Worm (Caenorhabditis elegans) whole organism, L1 larva: Measurements from ENCODE around the gene K08H2.7.

Experiments
- C04F5.9 ChIP-seq: sonication (generic microtip); optimal IDR thresholded peaks from 2 replicates; lab custom pipeline; 2016; ENCODE audit warnings: missing genetic modification characterization, missing compliant biosample characterization
- F16B12.6 ChIP-seq: fragments of 150-350 bp; optimal IDR thresholded peaks from 2 replicates; lab custom pipeline; 2014; ENCODE audit warnings: missing biosample characterization, missing genetic modification characterization
- Y116A8C.19 ChIP-seq: sonication (generic microtip); optimal IDR thresholded peaks from 2 replicates; lab custom pipeline; 2016; ENCODE audit warnings: missing compliant biosample characterization, missing genetic modification characterization, borderline replicate concordance
- aha-1 ChIP-seq: fragments of 150-350 bp; optimal IDR thresholded peaks from 2 replicates; lab custom pipeline; 2014; ENCODE audit warnings: missing biosample characterization, missing genetic modification characterization
- alr-1 ChIP-seq: fragments of 200-800 bp; sonication (Bioruptor generic); optimal IDR thresholded peaks from 2 replicates; lab custom pipeline; 2018; ENCODE audit warnings: borderline replicate concordance, mild to moderate bottlenecking, missing genetic modification characterization, missing compliant biosample characterization
- ama-1 ChIP-seq: fragments of 150-350 bp; optimal IDR thresholded peaks from 2 replicates; lab custom pipeline; 2014
- ceh-82 ChIP-seq, 3 experiments: fragments of 150-350 bp in 1 of 3; sonication (generic microtip) in 2 of 3; optimal IDR thresholded peaks; 2 replicates each; lab custom pipeline; 2014 to 2017; ENCODE audit warnings: missing biosample characterization in 3 of 3, missing genetic modification characterization in 3 of 3
- dpl-1 ChIP-seq, 3 experiments: fragments of 150-350 bp in 2 of 3; sonication (generic microtip) in 1 of 3; optimal IDR thresholded peaks; 2 replicates each; lab custom pipeline; 2014 to 2017; ENCODE audit warnings: missing biosample characterization in 3 of 3, missing genetic modification characterization in 3 of 3, missing genetic modification reagents in 3 of 3
- efl-1 ChIP-seq, 4 experiments: fragments of 150-350 bp; optimal IDR thresholded peaks in 3 of 4; peaks in 1 of 4; 1 replicate in 1 of 4; 2 replicates in 3 of 4; lab custom pipeline; 2014; ENCODE audit warnings: missing biosample characterization in 2 of 4, missing genetic modification characterization in 2 of 4, missing genetic modification reagents in 2 of 4
- egl-13 ChIP-seq: sonication (generic microtip); optimal IDR thresholded peaks from 2 replicates; lab custom pipeline; 2016; ENCODE audit warnings: missing genotype, missing genetic modification reagents, missing genetic modification characterization, missing compliant biosample characterization
- egl-27 ChIP-seq, 2 experiments: fragments of 150-350 bp in 1 of 2; sonication (generic microtip); optimal IDR thresholded peaks; 3 replicates each; lab custom pipeline; 2017 to 2018; ENCODE audit warnings: missing biosample characterization in 2 of 2, missing genetic modification characterization in 2 of 2, missing genetic modification reagents in 2 of 2
- elt-2 ChIP-seq: sonication (generic microtip); optimal IDR thresholded peaks from 2 replicates; lab custom pipeline; 2016; ENCODE audit warnings: missing genetic modification characterization, mild to moderate bottlenecking, inconsistent platforms, missing compliant biosample characterization, missing genetic modification reagents
- elt-3 ChIP-seq, 6 experiments: fragments of 150-350 bp in 1 of 6; sonication (generic microtip); optimal IDR thresholded peaks; 2 replicates each; lab custom pipeline; 2017 to 2018; ENCODE audit warnings: missing biosample characterization in 6 of 6, missing genetic modification characterization in 6 of 6, inconsistent platforms in 1 of 6
- ets-5 ChIP-seq: fragments of 200-800 bp; sonication (Bioruptor generic); IDR thresholded peaks from 2 replicates; pipeline ENCODE4 v1.3.6; 2022; ENCODE audit warnings: missing genetic modification characterization, missing compliant biosample characterization
- fkh-4 ChIP-seq: sonication (generic microtip); optimal IDR thresholded peaks from 2 replicates; lab custom pipeline; 2016; ENCODE audit warnings: missing compliant biosample characterization, missing genetic modification characterization, borderline replicate concordance
- grh-1 ChIP-seq: fragments of 200-800 bp; sonication (Bioruptor generic); IDR thresholded peaks from 2 replicates; pipeline ENCODE4 v1.3.6; 2022; ENCODE audit warnings: missing genetic modification reagents, missing genetic modification characterization, missing compliant biosample characterization
- hlh-4 ChIP-seq: sonication (generic microtip); optimal IDR thresholded peaks from 2 replicates; lab custom pipeline; 2016; ENCODE audit warnings: mild to moderate bottlenecking, missing genetic modification characterization, missing compliant biosample characterization
- irx-1 ChIP-seq: sonication (generic microtip); optimal IDR thresholded peaks from 2 replicates; lab custom pipeline; 2016; ENCODE audit warnings: missing genetic modification characterization, missing compliant biosample characterization
- jun-1 ChIP-seq: fragments of 150-350 bp; optimal IDR thresholded peaks from 2 replicates; lab custom pipeline; 2014; ENCODE audit warnings: missing biosample characterization, missing genetic modification reagents, missing genetic modification characterization
- lin-35 ChIP-seq, 2 experiments: fragments of 150-350 bp; optimal IDR thresholded peaks; 2 replicates each; lab custom pipeline; 2014; ENCODE audit warnings: missing biosample characterization in 2 of 2, missing genetic modification characterization in 2 of 2, missing genetic modification reagents in 2 of 2
- lin-39 ChIP-seq: fragments of 150-350 bp; optimal IDR thresholded peaks from 2 replicates; lab custom pipeline; 2014; ENCODE audit warnings: missing biosample characterization, missing genetic modification reagents, missing genetic modification characterization
- lir-3 ChIP-seq: sonication (generic microtip); optimal IDR thresholded peaks from 2 replicates; lab custom pipeline; 2016; ENCODE audit warnings: mild to moderate bottlenecking, missing genetic modification characterization, moderate library complexity, missing compliant biosample characterization; ENCODE audit not compliant: poor library complexity
- lsy-2 ChIP-seq, 2 experiments: fragments of 150-350 bp; optimal IDR thresholded peaks; 2 replicates each; lab custom pipeline; 2014; ENCODE audit warnings: missing biosample characterization in 2 of 2, missing genetic modification characterization in 2 of 2
- mab-9 ChIP-seq: fragments of 200-800 bp; sonication (Bioruptor generic); IDR thresholded peaks from 2 replicates; pipeline ENCODE4 v1.3.6; 2022; ENCODE audit warnings: missing genetic modification reagents, missing genetic modification characterization, missing compliant biosample characterization
- mdl-1 ChIP-seq, 2 experiments: fragments of 150-350 bp; optimal IDR thresholded peaks; 2 replicates each; lab custom pipeline; 2014 to 2017; ENCODE audit warnings: missing biosample characterization in 2 of 2, missing genetic modification characterization in 2 of 2, inconsistent platforms in 1 of 2
- mef-2 ChIP-seq: fragments of 150-350 bp; optimal IDR thresholded peaks from 2 replicates; lab custom pipeline; 2014; ENCODE audit warnings: missing biosample characterization, missing genetic modification characterization
- nhr-11 ChIP-seq: fragments of 150-350 bp; optimal IDR thresholded peaks from 2 replicates; lab custom pipeline; 2014; ENCODE audit warnings: missing biosample characterization, missing genetic modification characterization
- nhr-19 ChIP-seq: fragments of 200-800 bp; sonication (Bioruptor generic); conservative IDR thresholded peaks from 2 replicates; pipeline ENCODE4 v1.3.6; 2022; ENCODE audit warnings: missing genetic modification characterization, missing compliant biosample characterization
- nhr-28 ChIP-seq: fragments of 150-350 bp; optimal IDR thresholded peaks from 2 replicates; lab custom pipeline; 2014; ENCODE audit warnings: missing biosample characterization, missing genetic modification characterization
- nhr-47 ChIP-seq: sonication (generic microtip); optimal IDR thresholded peaks from 2 replicates; lab custom pipeline; 2016; ENCODE audit warnings: mild to moderate bottlenecking, missing genetic modification characterization, moderate library complexity, missing compliant biosample characterization
- nhr-76 ChIP-seq: sonication (generic microtip); optimal IDR thresholded peaks from 2 replicates; lab custom pipeline; 2017; ENCODE audit warnings: missing biosample characterization, missing genetic modification characterization
- nhr-84 ChIP-seq: sonication (generic microtip); optimal IDR thresholded peaks from 2 replicates; lab custom pipeline; 2017; ENCODE audit warnings: missing biosample characterization, missing genetic modification characterization
- nhr-85 ChIP-seq: sonication (generic microtip); peaks from one replicate; lab custom pipeline; 2016; ENCODE audit warnings: missing genetic modification characterization, inconsistent platforms, missing compliant biosample characterization
- pag-3 ChIP-seq: sonication (generic microtip); optimal IDR thresholded peaks from 2 replicates; lab custom pipeline; 2017; ENCODE audit warnings: missing genetic modification characterization, mild to moderate bottlenecking, missing compliant biosample characterization, antibody characterized with exemption, borderline replicate concordance; ENCODE audit not compliant: insufficient read depth
- pqm-1 ChIP-seq: sonication (generic microtip); optimal IDR thresholded peaks from 3 replicates; lab custom pipeline; 2017; ENCODE audit warnings: missing biosample characterization, missing genetic modification characterization
- rnt-1 ChIP-seq: sonication (generic microtip); optimal IDR thresholded peaks from 2 replicates; lab custom pipeline; 2016; ENCODE audit warnings: mild to moderate bottlenecking, missing genetic modification characterization, moderate library complexity, missing compliant biosample characterization
- snpc-4 ChIP-seq: fragments of 150-350 bp; optimal IDR thresholded peaks from 2 replicates; lab custom pipeline; 2014; ENCODE audit warnings: missing biosample characterization, missing genetic modification characterization
- tbx-2 ChIP-seq: sonication (generic microtip); optimal IDR thresholded peaks from 2 replicates; lab custom pipeline; 2016; ENCODE audit warnings: missing genetic modification characterization, missing compliant biosample characterization
- tlp-1 ChIP-seq: fragments of 150-350 bp; optimal IDR thresholded peaks from 2 replicates; lab custom pipeline; 2014; ENCODE audit warnings: missing biosample characterization, missing genetic modification characterization
- unc-130 ChIP-seq: fragments of 150-350 bp; optimal IDR thresholded peaks from 2 replicates; lab custom pipeline; 2017; ENCODE audit warnings: missing biosample characterization, missing genetic modification characterization, inconsistent platforms
- unc-62 ChIP-seq: fragments of 150-350 bp; optimal IDR thresholded peaks from 2 replicates; lab custom pipeline; 2014; ENCODE audit warnings: missing biosample characterization, missing genetic modification reagents, missing genetic modification characterization
- ztf-11 ChIP-seq, 2 experiments: sonication (generic microtip); optimal IDR thresholded peaks; 2 replicates each; lab custom pipeline; 2016 to 2017; ENCODE audit warnings: missing genetic modification characterization in 2 of 2, missing biosample characterization in 1 of 2, missing compliant biosample characterization in 1 of 2
- ztf-4 ChIP-seq: fragments of 150-350 bp; optimal IDR thresholded peaks from 2 replicates; lab custom pipeline; 2014; ENCODE audit warnings: missing biosample characterization, missing genetic modification characterization

Gene K08H2.7

ce11 chrX:13246668-13247358, 1.4 kb downstream of the K08H2.7 start (continued):
- TF ChIP-seq snpc-4, result no peak
- peak in 1 of 3 experiments; percentile 5 for TF ChIP-seq dpl-1 (GFP tag; optimal IDR thresholded peaks at IDR 0.05; lab: Kevin White, UChicago)
- TF ChIP-seq nhr-85 (tag; lab: Kevin White, UChicago), result peak; percentile 86
- TF ChIP-seq rnt-1, result no peak
- TF ChIP-seq aha-1 (tag; lab: Kevin White, UChicago), result no peak

ce11 chrX:13245090-13245489, 3.1 kb downstream of the K08H2.7 start, which contains the start of gene hpl-1:
TSS of gene hpl-1 (plus strand) at chrX:13245390.
- no peak for TF ChIP-seq ets-5 (GFP tag; lab: Robert Waterston, UW)
- no peak for TF ChIP-seq alr-1
- TF ChIP-seq nhr-28 (tag; lab: Kevin White, UChicago), result no peak
- TF ChIP-seq mab-9 (GFP tag; lab: Robert Waterston, UW), result no peak
- TF ChIP-seq lin-35 (GFP tag; optimal IDR thresholded peaks at IDR 0.05; lab: Kevin White, UChicago), result no peak
- TF ChIP-seq elt-3 (tag; optimal IDR thresholded peaks at IDR 0.05; lab: Kevin White, UChicago), result no peak
- no peak for TF ChIP-seq lin-39
- no peak for TF ChIP-seq nhr-11
- no peak for TF ChIP-seq Y116A8C.19 (tag; lab: Kevin White, UChicago)
- TF ChIP-seq elt-2 (tag; lab: Kevin White, UChicago), result no peak
- TF ChIP-seq egl-13, result no peak
- TF ChIP-seq nhr-19, result no peak
- TF ChIP-seq F16B12.6 (tag; lab: Kevin White, UChicago), result no peak
- no peak for TF ChIP-seq dpl-1 (GFP tag; optimal IDR thresholded peaks at IDR 0.05; lab: Kevin White, UChicago)
- TF ChIP-seq ztf-4 (tag; lab: Kevin White, UChicago), result no peak
- no peak for TF ChIP-seq mdl-1 (tag; optimal IDR thresholded peaks at IDR 0.05; lab: Kevin White, UChicago)
- TF ChIP-seq grh-1 (GFP tag; lab: Robert Waterston, UW), result no peak
- no peak for TF ChIP-seq ceh-82 (tag; optimal IDR thresholded peaks at IDR 0.05; lab: Kevin White, UChicago)
- TF ChIP-seq tbx-2 (tag; lab: Kevin White, UChicago), result no peak
- TF ChIP-seq lir-3 (tag; lab: Kevin White, UChicago), result no peak
- TF ChIP-seq, all 84 proteins: peak for 0

ce11 chrX:13242231-13242630, 6.0 kb downstream of the K08H2.7 start, which contains the start of gene K08H2.5:
TSS of gene K08H2.5 (minus strand) at chrX:13242331.
- TF ChIP-seq mef-2 (tag; lab: Kevin White, UChicago), result no peak
- no peak for TF ChIP-seq ztf-4 (tag; lab: Kevin White, UChicago)
- no peak for TF ChIP-seq nhr-84 (tag; lab: Kevin White, UChicago)
- TF ChIP-seq ztf-11 (tag; optimal IDR thresholded peaks at IDR 0.05; lab: Kevin White, UChicago), result no peak
- no peak for TF ChIP-seq mdl-1 (tag; optimal IDR thresholded peaks at IDR 0.05; lab: Kevin White, UChicago)
- TF ChIP-seq hlh-4 (tag; lab: Kevin White, UChicago), result no peak
- no peak for TF ChIP-seq ama-1 (lab: Kevin White, UChicago)
- no peak for TF ChIP-seq lsy-2 (tag; optimal IDR thresholded peaks at IDR 0.05; lab: Kevin White, UChicago)
- TF ChIP-seq jun-1 (tag; lab: Kevin White, UChicago), result no peak

DNA sequence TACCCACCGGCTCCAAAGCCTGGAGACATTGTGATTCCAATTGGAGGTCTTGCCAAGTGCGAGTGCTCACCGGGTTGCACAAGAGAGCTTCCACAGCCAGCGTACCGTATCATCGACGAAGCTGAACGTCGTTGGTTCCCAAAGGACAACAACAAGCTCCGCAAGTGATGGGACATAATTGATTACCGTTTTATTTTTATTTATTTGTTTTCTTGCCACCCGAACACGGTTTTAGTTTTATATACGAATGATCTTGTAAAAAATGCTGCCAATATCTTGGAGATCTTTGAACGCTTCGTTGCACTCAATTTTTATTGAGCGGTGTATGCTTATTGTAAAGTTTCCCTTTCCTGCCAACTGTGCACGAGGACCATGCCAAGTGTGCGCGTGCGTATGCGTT, 10.0 kb downstream of the K08H2.7 start, which contains the start of gene K08H2.4:
Gene K08H2.4 (plus strand): TSS at position 301 of the 400 bp plus-strand sequence.
- no peak for TF ChIP-seq lir-3 (tag; lab: Kevin White, UChicago)
- TF ChIP-seq efl-1 (optimal IDR thresholded peaks at IDR 0.05; lab: Kevin White, UChicago), result no peak
- TF ChIP-seq efl-1 (GFP tag; optimal IDR thresholded peaks at IDR 0.05 in 1 of 2; lab: Kevin White, UChicago), result peak in 1 of 2 experiments; percentile 40
- no peak for TF ChIP-seq ztf-11 (tag; optimal IDR thresholded peaks at IDR 0.05; lab: Kevin White, UChicago)

DNA sequence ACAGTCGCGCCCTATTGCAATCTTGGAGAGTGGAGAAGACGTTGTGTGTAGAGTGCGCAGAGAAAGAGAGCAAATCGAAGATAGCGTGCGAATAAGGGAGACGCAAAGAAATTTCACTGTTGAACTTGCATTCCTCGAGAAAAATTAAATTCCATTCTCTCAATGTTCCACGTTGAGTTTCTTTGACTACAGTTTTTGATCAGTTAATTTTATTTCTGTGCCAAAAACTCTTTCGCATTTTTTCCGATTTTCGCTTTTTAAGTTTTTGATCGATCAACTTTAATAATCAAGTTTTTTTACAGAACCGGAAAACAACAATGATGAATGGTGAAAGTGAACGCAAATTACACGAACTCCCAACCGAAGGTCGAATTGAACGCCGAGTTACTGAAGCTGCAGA, 11.1 kb downstream of the K08H2.7 start, which contains the start of gene K08H2.3:
Gene K08H2.3 (plus strand): TSS at position 301 of the 400 bp plus-strand sequence.
- no peak for TF ChIP-seq ceh-82 (tag; optimal IDR thresholded peaks at IDR 0.05; lab: Kevin White, UChicago)
- no peak for TF ChIP-seq pqm-1 (tag; lab: Kevin White, UChicago)
- no peak for TF ChIP-seq irx-1 (tag; lab: Kevin White, UChicago)
- TF ChIP-seq snpc-4, result no peak
- TF ChIP-seq nhr-76 (tag; lab: Kevin White, UChicago), result no peak
- TF ChIP-seq C04F5.9, result no peak
- TF ChIP-seq pag-3 (tag; lab: Kevin White, UChicago), result no peak
- no peak for TF ChIP-seq nhr-47 (tag; lab: Kevin White, UChicago)
- no peak for TF ChIP-seq nhr-28 (tag; lab: Kevin White, UChicago)
- no peak for TF ChIP-seq fkh-4 (tag; lab: Kevin White, UChicago)
- no peak for TF ChIP-seq tlp-1 (tag; lab: Kevin White, UChicago)
- TF ChIP-seq unc-130 (tag; lab: Kevin White, UChicago), result no peak
- no peak for TF ChIP-seq nhr-84 (tag; lab: Kevin White, UChicago)
- TF ChIP-seq egl-27 (tag; optimal IDR thresholded peaks at IDR 0.05; lab: Kevin White, UChicago), result no peak
- no peak for TF ChIP-seq unc-62
